Fruit fly (Drosophila melanogaster): ENCODE measurements around the gene CG45603.
A peak's percentile ranks its signal among the peaks of the same experiment; 100 is the strongest.

CG45603 gene

DNA sequence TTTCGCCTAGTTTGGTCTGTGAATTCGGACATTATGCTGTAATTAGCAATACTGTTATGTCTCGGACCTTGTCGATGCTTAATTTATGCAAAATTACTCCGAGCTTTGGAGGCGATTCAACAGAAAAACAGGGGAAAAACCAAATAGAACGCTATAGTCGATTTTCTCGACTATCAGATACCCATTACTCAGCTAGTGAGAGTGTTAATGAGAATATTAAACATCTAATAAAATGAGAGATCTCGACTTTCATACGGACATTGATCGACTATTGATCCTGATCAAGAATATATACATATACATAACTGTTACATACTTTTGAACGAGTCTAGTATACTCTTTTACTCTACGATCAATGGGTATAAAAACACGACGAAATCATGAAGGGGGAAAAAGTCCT lies 25.6 kb upstream of the CG45603 start (continued):
- TF ChIP-seq Adf1 (GFP tag; IDR thresholded peaks at IDR 0.05) (no peak), CG31441 (GFP tag; IDR thresholded peaks at IDR 0.05) (peak; percentile 56), Mad (GFP tag; optimal IDR thresholded peaks at IDR 0.05) (no peak), HHEX (GFP tag; optimal IDR thresholded peaks at IDR 0.05) (peak; percentile 1), pan (optimal IDR thresholded peaks at IDR 0.05) (no peak), pan (GFP tag; optimal IDR thresholded peaks at IDR 0.05 in 1 of 2, IDR thresholded peaks at IDR 0.05 in 1 of 2) (peak in 1 of 2 experiments; percentile 35), CG10267 (tag; optimal IDR thresholded peaks at IDR 0.05) (peak; percentile 53), CG34422 (GFP tag; IDR thresholded peaks at IDR 0.05) (0 out of 3 replicates have a peak, but pooled peaks have one; percentile 20), HmgZ (tag; optimal IDR thresholded peaks at IDR 0.05) (no peak), D (optimal IDR thresholded peaks at IDR 0.05) (no peak), D (GFP tag; optimal IDR thresholded peaks at IDR 0.05) (peak; percentile 37), Nf-YA (GFP tag; IDR thresholded peaks at IDR 0.05) (no peak), NFAT (GFP tag; IDR thresholded peaks at IDR 0.05) (no peak), CG2875 (GFP tag; optimal IDR thresholded peaks at IDR 0.05) (peak; percentile 23), CoRest (tag; optimal IDR thresholded peaks at IDR 0.05) (peak; percentile 49), zen (tag; optimal IDR thresholded peaks at IDR 0.05) (peak; percentile 44), Vsx1 (GFP tag; optimal IDR thresholded peaks at IDR 0.05) (no peak), Sox100B (GFP tag; optimal IDR thresholded peaks at IDR 0.05) (peak; percentile 19), CG15696 (tag; optimal IDR thresholded peaks at IDR 0.05) (peak; percentile 40), gcm (GFP tag; optimal IDR thresholded peaks at IDR 0.05) (peak; percentile 32), kni (GFP tag; optimal IDR thresholded peaks at IDR 0.05) (no peak), Kr (GFP tag; optimal IDR thresholded peaks at IDR 0.05) (no peak), CG3847 (GFP tag; IDR thresholded peaks at IDR 0.05) (no peak), dysf (GFP tag; IDR thresholded peaks at IDR 0.05) (0 out of 3 replicates have a peak, but pooled peaks have one; percentile 36), gfzf (GFP tag; optimal IDR thresholded peaks at IDR 0.05) (no peak), amos (GFP tag; IDR thresholded peaks at IDR 0.05; ENCODE audit: partially characterized antibody) (no peak), Hr51 (GFP tag; optimal IDR thresholded peaks at IDR 0.05) (peak in 1 of 2 experiments; percentile 44), CG18262 (tag; optimal IDR thresholded peaks at IDR 0.05) (peak; percentile 59), org-1 (GFP tag; optimal IDR thresholded peaks at IDR 0.05) (no peak), CG9609 (GFP tag; optimal IDR thresholded peaks at IDR 0.05) (peak; percentile 11), usp (GFP tag; optimal IDR thresholded peaks at IDR 0.05) (no peak), cas (GFP tag; IDR thresholded peaks at IDR 0.05) (no peak), Sox102F (GFP tag; optimal IDR thresholded peaks at IDR 0.05) (peak; percentile 46), rib (GFP tag; IDR thresholded peaks at IDR 0.05) (no peak), tin (GFP tag; optimal IDR thresholded peaks at IDR 0.05) (peak; percentile 37), sisA (GFP tag; IDR thresholded peaks at IDR 0.05) (peak; percentile 35; the same call in 1 of the 2 replicates), CG1602 (GFP tag; optimal IDR thresholded peaks at IDR 0.05) (no peak), slbo (GFP tag; IDR thresholded peaks at IDR 0.05) (0 out of 2 replicates have a peak, but pooled peaks have one; percentile 11), CG2678 (tag; optimal IDR thresholded peaks at IDR 0.05) (peak; percentile 62), CG10462 (GFP tag; optimal IDR thresholded peaks at IDR 0.05) (no peak), Ptx1 (GFP tag; IDR thresholded peaks at IDR 0.05) (peak; percentile 47), Meics (GFP tag; optimal IDR thresholded peaks at IDR 0.05) (peak; percentile 28), fd3F (GFP tag; optimal IDR thresholded peaks at IDR 0.05) (no peak), bcd (GFP tag; optimal IDR thresholded peaks at IDR 0.05) (peak; percentile 14), peb (GFP tag; IDR thresholded peaks at IDR 0.05) (peak; percentile 32; the same call in 1 of the 2 replicates), CG6254 (GFP tag; optimal IDR thresholded peaks at IDR 0.05) (peak; percentile 15), chn (GFP tag; optimal IDR thresholded peaks at IDR 0.05) (peak; percentile 26), CG8359 (GFP tag; optimal IDR thresholded peaks at IDR 0.05; ENCODE audit: borderline replicate concordance) (no peak), CG11504 (tag; optimal IDR thresholded peaks at IDR 0.05) (peak; percentile 65), CG12299 (tag; optimal IDR thresholded peaks at IDR 0.05) (no peak), Chrac-16 (GFP tag; optimal IDR thresholded peaks at IDR 0.05) (peak; percentile 19)
